Fruit fly (Drosophila melanogaster) whole organism, prepupa: ENCODE measurements around the gene CG4757.

ENCODE experiments used
- CG6276 ChIP-seq: fragments of 200-800 bp; sonication (Bioruptor generic); optimal IDR thresholded peaks from 2 replicates; lab custom pipeline; 2017; ENCODE audit warnings: missing biosample characterization, mild to moderate bottlenecking, missing genetic modification characterization
- CG7368 ChIP-seq: fragments of 200-800 bp; sonication (Bioruptor generic); optimal IDR thresholded peaks from 3 replicates; lab custom pipeline; 2016; ENCODE audit warnings: missing biosample characterization, missing genetic modification characterization
- Eip78C ChIP-seq: fragments of 200-800 bp; sonication (Bioruptor generic); peaks from one replicate; lab custom pipeline; 2016; ENCODE audit warnings: missing biosample characterization, missing genetic modification characterization
- achi ChIP-seq: fragments of 200-800 bp; sonication (Bioruptor generic); optimal IDR thresholded peaks from 3 replicates; lab custom pipeline; 2016; ENCODE audit warnings: missing biosample characterization, missing genetic modification characterization
- lz ChIP-seq: fragments of 200-800 bp; sonication (Bioruptor generic); optimal IDR thresholded peaks from 3 replicates; lab custom pipeline; 2016; ENCODE audit warnings: missing biosample characterization, missing genetic modification characterization
- svp ChIP-seq: fragments of 200-800 bp; sonication (Bioruptor generic); peaks from one replicate; lab custom pipeline; 2016; ENCODE audit warnings: missing biosample characterization, missing genetic modification characterization

dm6 chr3R:11211291-11212061 is 50.5 kb downstream of the CG4757 start:
- TF ChIP-seq CG6276 (GFP tag; lab: Kevin White, UChicago) (no peak), Eip78C (GFP tag; lab: Kevin White, UChicago) (peak; percentile 88), svp (GFP tag; lab: Kevin White, UChicago) (peak; percentile 95), lz (GFP tag; lab: Kevin White, UChicago) (peak; percentile 83), CG7368 (GFP tag; lab: Kevin White, UChicago) (peak; percentile 43), achi (GFP tag; lab: Kevin White, UChicago) (peak; percentile 67)
